Fruit fly (Drosophila melanogaster) whole organism, embryonic: ENCODE measurements around the gene CG3071.

Source experiments
- CG10209 ChIP-seq: fragments of 200-800 bp; sonication (Bioruptor generic); optimal IDR thresholded peaks from 3 replicates; lab custom pipeline; 2017; ENCODE audit warnings: missing biosample characterization, mild to moderate bottlenecking, missing genetic modification characterization, missing genetic modification reagents
- CG10366 ChIP-seq: fragments of 200-800 bp; sonication (Bioruptor generic); IDR thresholded peaks from 2 replicates; pipeline ENCODE4 v1.3.6; 2022; ENCODE audit warnings: missing biosample characterization, missing genetic modification characterization
- CG10462 ChIP-seq: fragments of 200-800 bp; sonication (Bioruptor generic); optimal IDR thresholded peaks from 2 replicates; lab custom pipeline; 2016; ENCODE audit warnings: missing biosample characterization, missing genetic modification characterization
- CG10543 ChIP-seq: fragments of 200-800 bp; sonication (Bioruptor generic); optimal IDR thresholded peaks from 3 replicates; lab custom pipeline; 2017; ENCODE audit warnings: missing biosample characterization, mild to moderate bottlenecking, missing genetic modification characterization, moderate library complexity
- CG10959 ChIP-seq: fragments of 200-800 bp; sonication (Bioruptor generic); IDR thresholded peaks from 2 replicates; pipeline ENCODE4 v1.3.6; 2022; ENCODE audit warnings: missing biosample characterization, missing genetic modification characterization
- CG11398 ChIP-seq: fragments of 200-800 bp; sonication (Bioruptor generic); optimal IDR thresholded peaks from 2 replicates; lab custom pipeline; 2016; ENCODE audit warnings: missing biosample characterization, missing genetic modification characterization
- CG12659 ChIP-seq: fragments of 200-800 bp; sonication (Bioruptor generic); optimal IDR thresholded peaks from 3 replicates; lab custom pipeline; 2017; ENCODE audit warnings: mild to moderate bottlenecking, missing biosample characterization, missing genetic modification reagents, missing genetic modification characterization
- CG14050 ChIP-seq: fragments of 200-800 bp; sonication (Bioruptor generic); IDR thresholded peaks from 3 replicates; pipeline ENCODE4 v1.3.6; 2022; ENCODE audit warnings: missing biosample characterization, missing genetic modification characterization
- CG15011 ChIP-seq: fragments of 200-800 bp; sonication (Bioruptor generic); optimal IDR thresholded peaks from 3 replicates; lab custom pipeline; 2018; ENCODE audit warnings: missing biosample characterization, mild to moderate bottlenecking, missing genetic modification characterization
- CG34376 ChIP-seq: fragments of 200-800 bp; sonication (Bioruptor generic); optimal IDR thresholded peaks from 2 replicates; lab custom pipeline; 2018; ENCODE audit warnings: missing biosample characterization, mild to moderate bottlenecking, missing genetic modification characterization
- CG3838 ChIP-seq: fragments of 200-800 bp; sonication (Bioruptor generic); optimal IDR thresholded peaks from 3 replicates; lab custom pipeline; 2016; ENCODE audit warnings: missing biosample characterization, missing genetic modification characterization
- CG4424 ChIP-seq: fragments of 200-800 bp; sonication (Bioruptor generic); optimal IDR thresholded peaks from 3 replicates; lab custom pipeline; 2016; ENCODE audit warnings: missing biosample characterization, missing genetic modification characterization
- CG8089 ChIP-seq: fragments of 200-800 bp; sonication (Bioruptor generic); optimal IDR thresholded peaks from 3 replicates; lab custom pipeline; 2016; ENCODE audit warnings: missing biosample characterization, missing genetic modification characterization
- CG8359 ChIP-seq: fragments of 200-800 bp; sonication (Bioruptor generic); optimal IDR thresholded peaks from 2 replicates; lab custom pipeline; 2017; ENCODE audit warnings: missing biosample characterization, mild to moderate bottlenecking, missing genetic modification characterization, borderline replicate concordance
- CG8944 ChIP-seq: fragments of 200-800 bp; sonication (Bioruptor generic); optimal IDR thresholded peaks from 3 replicates; lab custom pipeline; 2016; ENCODE audit warnings: missing biosample characterization, missing genetic modification characterization
- CTCF ChIP-seq: fragments of 200-800 bp; sonication (Bioruptor generic); optimal IDR thresholded peaks from 2 replicates; lab custom pipeline; 2017; ENCODE audit warnings: missing biosample characterization, mild to moderate bottlenecking, missing genetic modification characterization, moderate library complexity
- Chrac-16 ChIP-seq: fragments of 200-800 bp; sonication (Bioruptor generic); optimal IDR thresholded peaks from 3 replicates; lab custom pipeline; 2016; ENCODE audit warnings: missing biosample characterization, missing genetic modification characterization
- Dbx ChIP-seq: fragments of 200-800 bp; sonication (Bioruptor generic); IDR thresholded peaks from 3 replicates; pipeline ENCODE4 v1.3.6; 2022; ENCODE audit warnings: missing biosample characterization, missing genetic modification characterization
- Dp ChIP-seq: fragments of 200-800 bp; sonication (Bioruptor generic); optimal IDR thresholded peaks from 2 replicates; lab custom pipeline; 2018; ENCODE audit warnings: missing biosample characterization, mild to moderate bottlenecking, missing genetic modification characterization, moderate library complexity
- E2f2 ChIP-seq: fragments of 200-800 bp; sonication (Bioruptor generic); IDR thresholded peaks from 2 replicates; pipeline ENCODE4 v1.3.6; 2022; ENCODE audit warnings: missing biosample characterization, missing genetic modification characterization
- GATAe ChIP-seq: fragments of 200-800 bp; sonication (Bioruptor generic); conservative IDR thresholded peaks from 2 replicates; pipeline ENCODE4 v1.3.6; 2022; ENCODE audit warnings: missing biosample characterization, missing genetic modification characterization
- Hr39 ChIP-seq: fragments of >200 bp; optimal IDR thresholded peaks from 2 replicates; lab custom pipeline; 2017
- Hsf ChIP-seq: fragments of 200-800 bp; sonication (Bioruptor generic); optimal IDR thresholded peaks from 3 replicates; lab custom pipeline; 2016; ENCODE audit warnings: missing biosample characterization, missing genetic modification characterization
- Jarid2 ChIP-seq: fragments of 200-800 bp; sonication (Bioruptor generic); optimal IDR thresholded peaks from 3 replicates; lab custom pipeline; 2017; ENCODE audit warnings: mild to moderate bottlenecking, missing biosample characterization, missing genetic modification reagents, missing genetic modification characterization
- MBD-R2 ChIP-seq: fragments of 200-800 bp; sonication (Bioruptor generic); IDR thresholded peaks from 2 replicates; pipeline ENCODE4 v1.3.6; 2022; ENCODE audit warnings: missing biosample characterization, missing genetic modification characterization
- Med ChIP-seq: fragments of 200-800 bp; sonication (Bioruptor generic); peaks from one replicate; lab custom pipeline; 2016; ENCODE audit warnings: missing biosample characterization, missing genetic modification characterization, mild to moderate bottlenecking, inconsistent platforms, moderate library complexity
- NC2α ChIP-seq: fragments of 200-800 bp; sonication (Bioruptor generic); optimal IDR thresholded peaks from 2 replicates; lab custom pipeline; 2016; ENCODE audit warnings: missing biosample characterization, missing genetic modification characterization
- NC2β ChIP-seq: fragments of 200-800 bp; sonication (Bioruptor generic); optimal IDR thresholded peaks from 2 replicates; lab custom pipeline; 2016; ENCODE audit warnings: missing biosample characterization, missing genetic modification characterization
- NK7.1 ChIP-seq: fragments of 200-800 bp; sonication (Bioruptor generic); optimal IDR thresholded peaks from 3 replicates; lab custom pipeline; 2016; ENCODE audit warnings: missing biosample characterization, missing genetic modification characterization
- PHDP ChIP-seq: fragments of 200-800 bp; sonication (Bioruptor generic); optimal IDR thresholded peaks from 3 replicates; lab custom pipeline; 2018; ENCODE audit warnings: missing biosample characterization, mild to moderate bottlenecking, missing genetic modification characterization, moderate library complexity
- Six4 ChIP-seq: fragments of 200-800 bp; sonication (Bioruptor generic); optimal IDR thresholded peaks from 2 replicates; lab custom pipeline; 2016; ENCODE audit warnings: missing biosample characterization, missing genetic modification characterization
- Taf1 ChIP-seq: fragments of 200-800 bp; sonication (Bioruptor generic); IDR thresholded peaks from 2 replicates; pipeline ENCODE4 v1.3.6; 2022; ENCODE audit warnings: missing biosample characterization, missing genetic modification characterization
- Tbp ChIP-seq: fragments of >200 bp; optimal IDR thresholded peaks from 2 replicates; lab custom pipeline; 2018; ENCODE audit warnings: missing biosample characterization, missing genetic modification characterization
- ac ChIP-seq: fragments of 200-800 bp; sonication (Bioruptor generic); optimal IDR thresholded peaks from 3 replicates; lab custom pipeline; 2017; ENCODE audit warnings: missing biosample characterization, mild to moderate bottlenecking, missing genetic modification characterization
- ato ChIP-seq: fragments of 200-800 bp; sonication (Bioruptor generic); IDR thresholded peaks from 2 replicates; pipeline ENCODE4 v1.3.6; 2022; ENCODE audit warnings: missing biosample characterization, missing genetic modification characterization; ENCODE audit not compliant: partially characterized antibody
- br ChIP-seq: fragments of >200 bp; optimal IDR thresholded peaks from 2 replicates; lab custom pipeline; 2017
- btn ChIP-seq: fragments of 200-800 bp; sonication (Bioruptor generic); optimal IDR thresholded peaks from 2 replicates; lab custom pipeline; 2016; ENCODE audit warnings: missing biosample characterization, missing genetic modification characterization
- chinmo ChIP-seq: fragments of 200-800 bp; sonication (Bioruptor generic); IDR thresholded peaks from 4 replicates; pipeline ENCODE4 v1.3.6; 2022; ENCODE audit warnings: missing biosample characterization, missing genetic modification characterization; ENCODE audit not compliant: partially characterized antibody
- crc ChIP-seq: fragments of 200-800 bp; sonication (Bioruptor generic); optimal IDR thresholded peaks from 2 replicates; lab custom pipeline; 2016; ENCODE audit warnings: missing biosample characterization, missing genetic modification characterization
- crol ChIP-seq: fragments of 200-800 bp; sonication (Bioruptor generic); IDR thresholded peaks from 2 replicates; pipeline ENCODE4 v1.3.6; 2022; ENCODE audit warnings: missing biosample characterization, missing genetic modification characterization
- da ChIP-seq: fragments of 200-800 bp; sonication (Bioruptor generic); optimal IDR thresholded peaks from 2 replicates; lab custom pipeline; 2016; ENCODE audit warnings: missing biosample characterization, missing genetic modification characterization
- dmrt99B ChIP-seq: fragments of 200-800 bp; sonication (Bioruptor generic); optimal IDR thresholded peaks from 2 replicates; lab custom pipeline; 2018; ENCODE audit warnings: missing biosample characterization, mild to moderate bottlenecking, missing genetic modification characterization, moderate library complexity
- dysf ChIP-seq: fragments of 200-800 bp; sonication (Bioruptor generic); IDR thresholded peaks from 3 replicates; pipeline ENCODE4 v1.3.6; 2022; ENCODE audit warnings: missing biosample characterization, missing genetic modification characterization
- fd64A ChIP-seq: fragments of 200-800 bp; sonication (Bioruptor generic); optimal IDR thresholded peaks from 3 replicates; lab custom pipeline; 2018; ENCODE audit warnings: missing biosample characterization, mild to moderate bottlenecking, missing genetic modification characterization
- gt ChIP-seq: fragments of 200-800 bp; sonication (Bioruptor generic); IDR thresholded peaks from 2 replicates; pipeline ENCODE4 v1.3.6; 2022; ENCODE audit warnings: missing biosample characterization, missing genetic modification characterization
- h ChIP-seq: fragments of >200 bp; optimal IDR thresholded peaks from 2 replicates; lab custom pipeline; 2017
- klu ChIP-seq: fragments of 200-800 bp; sonication (Bioruptor generic); IDR thresholded peaks from 2 replicates; pipeline ENCODE4 v1.3.6; 2022; ENCODE audit warnings: missing biosample characterization, missing genetic modification characterization
- pita ChIP-seq: fragments of 200-800 bp; sonication (Bioruptor generic); optimal IDR thresholded peaks from 2 replicates; lab custom pipeline; 2017; ENCODE audit warnings: missing biosample characterization, mild to moderate bottlenecking, missing genetic modification characterization
- pnt ChIP-seq: fragments of 200-800 bp; sonication (Bioruptor generic); optimal IDR thresholded peaks from 3 replicates; lab custom pipeline; 2016; ENCODE audit warnings: missing biosample characterization, missing genetic modification characterization
- row ChIP-seq: fragments of 200-800 bp; sonication (Bioruptor generic); IDR thresholded peaks from 3 replicates; pipeline ENCODE4 v1.3.6; 2022; ENCODE audit warnings: missing biosample characterization, missing genetic modification characterization
- schlank ChIP-seq: fragments of 200-800 bp; sonication (Bioruptor generic); optimal IDR thresholded peaks from 2 replicates; lab custom pipeline; 2018; ENCODE audit warnings: missing biosample characterization, mild to moderate bottlenecking, missing genetic modification characterization
- sens ChIP-seq: fragments of 200-800 bp; sonication (Bioruptor generic); peaks from one replicate; lab custom pipeline; 2016; ENCODE audit warnings: missing biosample characterization, missing genetic modification characterization
- sens-2 ChIP-seq: fragments of 200-800 bp; sonication (Bioruptor generic); IDR thresholded peaks from 2 replicates; pipeline ENCODE4 v1.3.6; 2022; ENCODE audit warnings: missing biosample characterization, missing genetic modification characterization
- seq ChIP-seq: fragments of 200-800 bp; sonication (Bioruptor generic); IDR thresholded peaks from 2 replicates; pipeline ENCODE4 v1.3.6; 2022; ENCODE audit warnings: missing biosample characterization, missing genetic modification characterization
- toy ChIP-seq: fragments of 200-800 bp; sonication (Bioruptor generic); IDR thresholded peaks from 2 replicates; pipeline ENCODE4 v1.3.6; 2022; ENCODE audit warnings: missing biosample characterization, missing genetic modification characterization

CG3071 gene

dm6 chrX:2301069-2301508 lies 38.5 kb downstream of the CG3071 start (continued):
- TF ChIP-seq E2f2 (no peak), btn (GFP tag; lab: Kevin White, UChicago) (no peak), Jarid2 (GFP tag; lab: Kevin White, UChicago) (no peak), CG34376 (GFP tag; lab: Kevin White, UChicago) (peak; percentile 21), ato (no peak), CG15011 (GFP tag; lab: Kevin White, UChicago) (peak; percentile 31), PHDP (tag; lab: Kevin White, UChicago) (peak; percentile 31), Taf1 (GFP tag; lab: Robert Waterston, UW) (no peak; the same call in 1 of the 2 replicates), CG10366 (GFP tag; lab: Robert Waterston, UW) (no peak), schlank (peak; percentile 52), pita (GFP tag; lab: Kevin White, UChicago) (no peak), br (lab: Kevin White, UChicago) (no peak), fd64A (GFP tag; lab: Kevin White, UChicago) (no peak), dysf (GFP tag; lab: Robert Waterston, UW) (peak; percentile 66; the same call in 2 of the 3 replicates), pnt (GFP tag; lab: Kevin White, UChicago) (no peak), CG14050 (no peak), CG10209 (GFP tag; lab: Kevin White, UChicago) (peak; percentile 46), Chrac-16 (GFP tag; lab: Kevin White, UChicago) (peak; percentile 15), Hsf (GFP tag; lab: Kevin White, UChicago) (no peak), gt (GFP tag; lab: Robert Waterston, UW) (no peak), CG4424 (no peak), toy (GFP tag; lab: Robert Waterston, UW) (no peak), sens (GFP tag; lab: Kevin White, UChicago) (no peak), da (GFP tag; lab: Kevin White, UChicago) (no peak), Tbp (no peak), CG11398 (GFP tag; lab: Kevin White, UChicago) (no peak), Dp (GFP tag; lab: Kevin White, UChicago) (no peak), crol (GFP tag; lab: Robert Waterston, UW) (peak; percentile 95), row (peak; percentile 59), sens-2 (peak; percentile 19; the same call in 1 of the 2 replicates), CG3838 (GFP tag; lab: Kevin White, UChicago) (no peak), CG8944 (GFP tag; lab: Kevin White, UChicago) (no peak), crc (GFP tag; lab: Kevin White, UChicago) (no peak), Med (GFP tag; lab: Kevin White, UChicago) (peak; percentile 68), dmrt99B (peak; percentile 34), seq (GFP tag; lab: Robert Waterston, UW) (no peak), Six4 (peak; percentile 18), CTCF (GFP tag; lab: Kevin White, UChicago) (no peak), NK7.1 (GFP tag; lab: Kevin White, UChicago) (no peak), CG12659 (GFP tag; lab: Kevin White, UChicago) (no peak), Dbx (GFP tag; lab: Robert Waterston, UW) (no peak), GATAe (no peak), h (no peak), NC2β (GFP tag; lab: Kevin White, UChicago) (no peak), CG10462 (GFP tag; lab: Kevin White, UChicago) (no peak), CG10543 (GFP tag; lab: Kevin White, UChicago) (peak; percentile 3), chinmo (GFP tag; lab: Robert Waterston, UW) (no peak; the same call in 3 of the 4 replicates), Hr39 (lab: Kevin White, UChicago) (no peak), CG10959 (GFP tag; lab: Robert Waterston, UW) (no peak), CG8089 (no peak), CG8359 (GFP tag; lab: Kevin White, UChicago) (no peak), NC2α (GFP tag; lab: Kevin White, UChicago) (no peak), ac (GFP tag; lab: Kevin White, UChicago) (no peak), klu (GFP tag; lab: Robert Waterston, UW) (no peak), MBD-R2 (GFP tag; lab: Robert Waterston, UW) (no peak)
